Worm (Caenorhabditis elegans) whole organism, late embryonic: Measurements from ENCODE around the gene bgnt-1.2.

ENCODE experiments used
- Y22D7AL.16 ChIP-seq: sonication (generic microtip); optimal IDR thresholded peaks from 2 replicates; lab custom pipeline; 2016; ENCODE audit warnings: missing genetic modification characterization, missing compliant biosample characterization
- ahr-1 ChIP-seq: sonication (generic microtip); optimal IDR thresholded peaks from 2 replicates; lab custom pipeline; 2016; ENCODE audit warnings: missing genetic modification characterization, missing compliant biosample characterization
- ama-1 ChIP-seq: fragments of 150-350 bp; optimal IDR thresholded peaks from 2 replicates; lab custom pipeline; 2014
- ceh-2 ChIP-seq: sonication (generic microtip); optimal IDR thresholded peaks from 2 replicates; lab custom pipeline; 2016; ENCODE audit warnings: missing genotype, missing genetic modification characterization, missing compliant biosample characterization
- ceh-30 ChIP-seq: fragments of 150-350 bp; optimal IDR thresholded peaks from 2 replicates; lab custom pipeline; 2014; ENCODE audit warnings: missing biosample characterization, missing genetic modification characterization
- ceh-34 ChIP-seq: sonication (generic microtip); optimal IDR thresholded peaks from 2 replicates; lab custom pipeline; 2016; ENCODE audit warnings: mild to moderate bottlenecking, missing genetic modification characterization, missing compliant biosample characterization
- ceh-9 ChIP-seq: sonication (generic microtip); optimal IDR thresholded peaks from 2 replicates; lab custom pipeline; 2016; ENCODE audit warnings: mild to moderate bottlenecking, missing genetic modification characterization, inconsistent platforms, missing compliant biosample characterization
- ets-4 ChIP-seq: sonication (generic microtip); optimal IDR thresholded peaks from 2 replicates; lab custom pipeline; 2016; ENCODE audit warnings: missing genetic modification characterization, missing compliant biosample characterization
- gmeb-2 ChIP-seq: sonication (generic microtip); optimal IDR thresholded peaks from 2 replicates; lab custom pipeline; 2016; ENCODE audit warnings: missing genetic modification characterization, inconsistent platforms, missing compliant biosample characterization
- hlh-8 ChIP-seq: sonication (generic microtip); optimal IDR thresholded peaks from 2 replicates; lab custom pipeline; 2016; ENCODE audit warnings: missing genotype, missing genetic modification characterization, missing compliant biosample characterization
- nfya-1 ChIP-seq: sonication (generic microtip); optimal IDR thresholded peaks from 2 replicates; lab custom pipeline; 2017; ENCODE audit warnings: missing genetic modification characterization, mild to moderate bottlenecking, missing compliant biosample characterization, antibody characterized with exemption, moderate library complexity
- rnt-1 ChIP-seq: sonication (generic microtip); optimal IDR thresholded peaks from 2 replicates; lab custom pipeline; 2016; ENCODE audit warnings: missing genetic modification characterization, missing compliant biosample characterization
- sox-4 ChIP-seq: sonication (generic microtip); optimal IDR thresholded peaks from 2 replicates; lab custom pipeline; 2017; ENCODE audit warnings: mild to moderate bottlenecking, missing genetic modification characterization, inconsistent platforms, missing compliant biosample characterization
- tbx-7 ChIP-seq: sonication (generic microtip); optimal IDR thresholded peaks from 2 replicates; lab custom pipeline; 2016; ENCODE audit warnings: missing genotype, missing genetic modification characterization, missing compliant biosample characterization

DNA sequence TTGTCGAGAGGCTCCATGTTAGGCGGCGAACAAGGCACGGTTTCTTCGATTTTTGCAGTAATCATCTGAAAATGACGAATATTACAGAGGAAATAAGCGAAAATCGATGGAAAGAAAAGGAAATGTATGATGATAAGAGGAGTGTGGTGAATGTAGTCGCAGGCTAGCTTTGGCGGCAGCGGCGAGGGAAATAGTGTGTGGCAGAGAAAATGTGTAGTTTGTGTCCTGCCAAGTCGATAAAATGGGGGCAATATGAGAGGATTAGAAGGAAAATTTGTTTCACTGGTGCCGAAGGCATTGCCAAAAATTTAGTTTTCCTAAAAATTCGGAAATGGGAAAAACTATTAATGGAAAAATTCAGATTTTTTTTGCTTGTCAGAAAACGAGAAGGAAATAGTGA, 51.7 kb downstream of the bgnt-1.2 start, which contains the start of gene nhr-86:
- TF ChIP-seq hlh-8 (no peak), sox-4 (tag; lab: Kevin White, UChicago) (no peak), rnt-1 (tag; lab: Kevin White, UChicago) (no peak), ama-1 (no peak), tbx-7 (no peak), ets-4 (tag; lab: Kevin White, UChicago) (no peak), nfya-1 (no peak), Y22D7AL.16 (tag; lab: Kevin White, UChicago) (no peak), ceh-9 (no peak), ceh-2 (tag; lab: Kevin White, UChicago) (no peak), ceh-30 (tag; lab: Kevin White, UChicago) (no peak), ahr-1 (tag; lab: Kevin White, UChicago) (no peak), ceh-34 (tag; lab: Kevin White, UChicago) (no peak), gmeb-2 (tag; lab: Kevin White, UChicago) (no peak)
